1 fruit fly cellular context compared by ENCODE assay signal in genomic region chrX:1099643-1100042, dm6.
TF ChIP-seq lines count a peak whose summit lies in the region.

No protein-coding gene starts in this region.

TF ChIP-seq in whole organism, embryonic, 481 proteins besides CTCF, POLR2A, EP300 and RAD21 (continued from another document):
- 0 out of 2 replicates have a peak, but pooled peaks have one; percentile 15 for TF ChIP-seq Awh (GFP tag; IDR thresholded peaks at IDR 0.05; lab: Robert Waterston, UW)
- peak; percentile 0 for TF ChIP-seq Med (GFP tag; lab: Kevin White, UChicago)
- 0 out of 3 replicates have a peak, but pooled peaks have one; percentile 39 for TF ChIP-seq CG6175 (GFP tag; IDR thresholded peaks at IDR 0.05; lab: Robert Waterston, UW)
- no peak for TF ChIP-seq CG12744 (GFP tag; optimal IDR thresholded peaks at IDR 0.05; lab: Kevin White, UChicago)
- TF ChIP-seq zf30C (GFP tag; optimal IDR thresholded peaks at IDR 0.05; lab: Kevin White, UChicago): peak; percentile 5
- TF ChIP-seq zen2 (GFP tag; IDR thresholded peaks at IDR 0.05; lab: Robert Waterston, UW; ENCODE audit: partially characterized antibody): no peak
- TF ChIP-seq CG10321 (GFP tag; IDR thresholded peaks at IDR 0.05; lab: Robert Waterston, UW): no peak
- no peak for TF ChIP-seq CG14014 (GFP tag; IDR thresholded peaks at IDR 0.05; lab: Robert Waterston, UW)
- no peak for TF ChIP-seq slp2 (GFP tag; optimal IDR thresholded peaks at IDR 0.05; lab: Kevin White, UChicago)
- TF ChIP-seq CG9817 (tag; optimal IDR thresholded peaks at IDR 0.05; lab: Kevin White, UChicago): no peak
- no peak for TF ChIP-seq nom (GFP tag; optimal IDR thresholded peaks at IDR 0.05; lab: Kevin White, UChicago)
- no peak for TF ChIP-seq inv (GFP tag; IDR thresholded peaks at IDR 0.05; lab: Robert Waterston, UW; ENCODE audit: partially characterized antibody)
- no peak for TF ChIP-seq CG2678 (tag; optimal IDR thresholded peaks at IDR 0.05; lab: Kevin White, UChicago)
- TF ChIP-seq CG7987 (GFP tag; optimal IDR thresholded peaks at IDR 0.05; lab: Kevin White, UChicago): no peak
- TF ChIP-seq CG12299 (tag; optimal IDR thresholded peaks at IDR 0.05; lab: Kevin White, UChicago): no peak
- no peak for TF ChIP-seq Oli (tag; optimal IDR thresholded peaks at IDR 0.05; lab: Kevin White, UChicago)
- no peak for TF ChIP-seq vvl (GFP tag; IDR thresholded peaks at IDR 0.05; lab: Robert Waterston, UW)
- TF ChIP-seq CG12104 (GFP tag; optimal IDR thresholded peaks at IDR 0.05; lab: Kevin White, UChicago): no peak
- no peak for TF ChIP-seq gfzf (GFP tag; optimal IDR thresholded peaks at IDR 0.05; lab: Kevin White, UChicago)
- TF ChIP-seq CG3995 (GFP tag; optimal IDR thresholded peaks at IDR 0.05; lab: Kevin White, UChicago): peak; percentile 85
- TF ChIP-seq Pdp1 (GFP tag; optimal IDR thresholded peaks at IDR 0.05; lab: Kevin White, UChicago): no peak
- no peak for TF ChIP-seq HLH54F (GFP tag; optimal IDR thresholded peaks at IDR 0.05; lab: Kevin White, UChicago)
- 0 out of 4 replicates have a peak, but pooled peaks have one; percentile 66 for TF ChIP-seq chinmo (GFP tag; IDR thresholded peaks at IDR 0.05; lab: Robert Waterston, UW; ENCODE audit: partially characterized antibody)
- TF ChIP-seq D (optimal IDR thresholded peaks at IDR 0.05; lab: Kevin White, UChicago): no peak
- no peak for TF ChIP-seq D (GFP tag; optimal IDR thresholded peaks at IDR 0.05; lab: Kevin White, UChicago)
- TF ChIP-seq CG8359 (GFP tag; optimal IDR thresholded peaks at IDR 0.05; lab: Kevin White, UChicago; ENCODE audit: borderline replicate concordance): no peak
- TF ChIP-seq odd (GFP tag; optimal IDR thresholded peaks at IDR 0.05; lab: Kevin White, UChicago): no peak
- TF ChIP-seq fru (optimal IDR thresholded peaks at IDR 0.05; lab: Kevin White, UChicago): no peak
- TF ChIP-seq CG10543 (GFP tag; optimal IDR thresholded peaks at IDR 0.05; lab: Kevin White, UChicago): no peak
- TF ChIP-seq bbx (GFP tag; IDR thresholded peaks at IDR 0.05; lab: Robert Waterston, UW; ENCODE audit: partially characterized antibody): 0 out of 2 replicates have a peak, but pooled peaks have one; percentile 18
- no peak for TF ChIP-seq Hr51 (GFP tag; optimal IDR thresholded peaks at IDR 0.05; lab: Kevin White, UChicago)
- no peak for TF ChIP-seq insv (GFP tag; optimal IDR thresholded peaks at IDR 0.05; lab: Kevin White, UChicago)
- TF ChIP-seq Bdp1 (GFP tag; optimal IDR thresholded peaks at IDR 0.05; lab: Kevin White, UChicago): no peak
- no peak for TF ChIP-seq CG12769 (tag; optimal IDR thresholded peaks at IDR 0.05; lab: Kevin White, UChicago)
- TF ChIP-seq jigr1 (GFP tag; IDR thresholded peaks at IDR 0.05; lab: Robert Waterston, UW): no peak
- no peak for TF ChIP-seq dpn (GFP tag; optimal IDR thresholded peaks at IDR 0.05; lab: Kevin White, UChicago)
- no peak for TF ChIP-seq CG7963 (GFP tag; IDR thresholded peaks at IDR 0.05; lab: Robert Waterston, UW; ENCODE audit: partially characterized antibody)
- no peak for TF ChIP-seq Opbp (GFP tag; IDR thresholded peaks at IDR 0.05; lab: Robert Waterston, UW; ENCODE audit: partially characterized antibody)
- TF ChIP-seq trh (GFP tag; optimal IDR thresholded peaks at IDR 0.05; lab: Kevin White, UChicago): no peak
- no peak for TF ChIP-seq oc (tag; optimal IDR thresholded peaks at IDR 0.05; lab: Kevin White, UChicago)
- TF ChIP-seq Ada2b (GFP tag; IDR thresholded peaks at IDR 0.05; lab: Robert Waterston, UW): no peak
- TF ChIP-seq ems (GFP tag; optimal IDR thresholded peaks at IDR 0.05; lab: Kevin White, UChicago): no peak
- TF ChIP-seq Deaf1 (tag; optimal IDR thresholded peaks at IDR 0.05; lab: Kevin White, UChicago): peak; percentile 7
- no peak for TF ChIP-seq CG2712 (tag; optimal IDR thresholded peaks at IDR 0.05; lab: Kevin White, UChicago)
- TF ChIP-seq onecut (GFP tag; IDR thresholded peaks at IDR 0.05; lab: Robert Waterston, UW): no peak
- TF ChIP-seq Dip2 (GFP tag; IDR thresholded peaks at IDR 0.05; lab: Robert Waterston, UW): no peak
- no peak for TF ChIP-seq YL-1 (GFP tag; optimal IDR thresholded peaks at IDR 0.05; lab: Kevin White, UChicago)
- TF ChIP-seq Eip74EF (GFP tag; optimal IDR thresholded peaks at IDR 0.05; lab: Kevin White, UChicago): peak in 1 of 2 experiments; percentile 20
- no peak for TF ChIP-seq otp (GFP tag; IDR thresholded peaks at IDR 0.05; lab: Robert Waterston, UW)
- TF ChIP-seq CG4820 (GFP tag; optimal IDR thresholded peaks at IDR 0.05; lab: Kevin White, UChicago): no peak
- TF ChIP-seq stc (GFP tag; IDR thresholded peaks at IDR 0.05; lab: Robert Waterston, UW): no peak
- TF ChIP-seq Dbx (GFP tag; IDR thresholded peaks at IDR 0.05; lab: Robert Waterston, UW): no peak
